Fruit fly (Drosophila melanogaster) Kc167 (cell line): ENCODE measurements around the gene Iyd.

Experiments
- Myc ChIP-seq: fragments of >200 bp; optimal IDR thresholded peaks from 2 replicates; lab custom pipeline; 2017; ENCODE audit warnings: missing external identifiers
- Sin3A ChIP-seq: fragments of >200 bp; optimal IDR thresholded peaks from 2 replicates; lab custom pipeline; 2018; ENCODE audit warnings: missing external identifiers
- h ChIP-seq: fragments of >200 bp; optimal IDR thresholded peaks from 3 replicates; lab custom pipeline; 2018; ENCODE audit warnings: missing external identifiers
- insv ChIP-seq: fragments of >200 bp; optimal IDR thresholded peaks from 3 replicates; lab custom pipeline; 2018; ENCODE audit warnings: missing external identifiers
- psq ChIP-seq: fragments of >200 bp; optimal IDR thresholded peaks from 2 replicates; lab custom pipeline; 2017; ENCODE audit warnings: missing external identifiers
- ttk ChIP-seq: sonication (Bioruptor generic); optimal IDR thresholded peaks from 2 replicates; lab custom pipeline; 2017; ENCODE audit warnings: missing external identifiers

The Iyd gene

dm6 chr3L:11061200-11061599, 34.8 kb downstream of the Iyd start, which contains the start of the genes CG6321 and Blos2:
Gene CG6321 (minus strand): TSS chr3L:11061224.
Gene Blos2 (plus strand): TSS chr3L:11061571.
- no peak for TF ChIP-seq insv (lab: Kevin White, UChicago)
- TF ChIP-seq h (lab: Kevin White, UChicago) = no peak
- no peak for TF ChIP-seq Myc (lab: Kevin White, UChicago)
- TF ChIP-seq Sin3A = no peak
- TF ChIP-seq ttk (lab: Kevin White, UChicago) = no peak
- TF ChIP-seq psq (lab: Kevin White, UChicago) = no peak

- TF ChIP-seq h (lab: Kevin White, UChicago) (no peak), insv (lab: Kevin White, UChicago) (no peak), Myc (lab: Kevin White, UChicago) (no peak), ttk (lab: Kevin White, UChicago) (no peak), psq (lab: Kevin White, UChicago) (no peak), Sin3A (no peak)
Observed at dm6 chr3L:11053843-11054242, 42.2 kb downstream of the Iyd start, which contains the start of gene CG7888. Gene CG7888 (plus strand): TSS chr3L:11054035.

dm6 chr3L:11052760-11053259, 43.2 kb downstream of the Iyd start:
- TF ChIP-seq insv (lab: Kevin White, UChicago) (no peak), h (lab: Kevin White, UChicago) (no peak), ttk (lab: Kevin White, UChicago) (no peak), psq (lab: Kevin White, UChicago) (no peak), Myc (lab: Kevin White, UChicago) (no peak)

- no peak for TF ChIP-seq psq (lab: Kevin White, UChicago)
- TF ChIP-seq h (lab: Kevin White, UChicago) = no peak
Observed at dm6 chr3L:11051271-11051670, 44.8 kb downstream of the Iyd start, which contains the start of gene CG43693. Gene CG43693 (minus strand): TSS chr3L:11051371.

- no peak for TF ChIP-seq h (lab: Kevin White, UChicago)
- TF ChIP-seq Sin3A = no peak
- no peak for TF ChIP-seq ttk (lab: Kevin White, UChicago)
- no peak for TF ChIP-seq Myc (lab: Kevin White, UChicago)
- TF ChIP-seq insv (lab: Kevin White, UChicago) = no peak
- no peak for TF ChIP-seq psq (lab: Kevin White, UChicago)
Observed at dm6 chr3L:11049414-11049813, 46.6 kb downstream of the Iyd start.

- TF ChIP-seq Myc (lab: Kevin White, UChicago) = no peak
- no peak for TF ChIP-seq psq (lab: Kevin White, UChicago)
- TF ChIP-seq h (lab: Kevin White, UChicago) = no peak
- no peak for TF ChIP-seq Sin3A
- no peak for TF ChIP-seq ttk (lab: Kevin White, UChicago)
- no peak for TF ChIP-seq insv (lab: Kevin White, UChicago)
Observed at dm6 chr3L:11047877-11048276, 48.2 kb downstream of the Iyd start.

- TF ChIP-seq insv (lab: Kevin White, UChicago) (no peak), psq (lab: Kevin White, UChicago) (no peak), Myc (lab: Kevin White, UChicago) (no peak), Sin3A (no peak), ttk (lab: Kevin White, UChicago) (no peak), h (lab: Kevin White, UChicago) (no peak)
Observed at dm6 chr3L:11046559-11046958, 49.5 kb downstream of the Iyd start.

dm6 chr3L:11045009-11045408, 51.0 kb downstream of the Iyd start:
- TF ChIP-seq Myc (lab: Kevin White, UChicago) = no peak
- no peak for TF ChIP-seq insv (lab: Kevin White, UChicago)
- no peak for TF ChIP-seq ttk (lab: Kevin White, UChicago)
- TF ChIP-seq psq (lab: Kevin White, UChicago) = no peak
- TF ChIP-seq h (lab: Kevin White, UChicago) = no peak
- no peak for TF ChIP-seq Sin3A

- TF ChIP-seq Sin3A (no peak), insv (lab: Kevin White, UChicago) (no peak), h (lab: Kevin White, UChicago) (no peak), psq (lab: Kevin White, UChicago) (no peak), Myc (lab: Kevin White, UChicago) (no peak), ttk (lab: Kevin White, UChicago) (no peak)
Observed at dm6 chr3L:11043650-11044049, 52.4 kb downstream of the Iyd start.
